Fruit fly (Drosophila melanogaster): Measurements from ENCODE around the gene mamo.

- TF ChIP-seq Gug (GFP tag; IDR thresholded peaks at IDR 0.05) (no peak), NFAT (GFP tag; IDR thresholded peaks at IDR 0.05) (no peak), fu2 (GFP tag; optimal IDR thresholded peaks at IDR 0.05) (no peak), CG5245 (GFP tag; optimal IDR thresholded peaks at IDR 0.05) (no peak)
Observed at dm6 chrX:14014678-14015444, 24.5 kb upstream of the mamo start.

Data from whole organism, embryonic.